Worm (Caenorhabditis elegans) whole organism, early embryonic: ENCODE results near the gene K02D3.1.

Source experiments
- B0310.2 ChIP-seq: sonication (generic microtip); optimal IDR thresholded peaks from 2 replicates; lab custom pipeline; 2016; ENCODE audit warnings: mild to moderate bottlenecking, missing genetic modification characterization, missing compliant biosample characterization
- F13C5.2 ChIP-seq: sonication (generic microtip); optimal IDR thresholded peaks from 2 replicates; lab custom pipeline; 2017; ENCODE audit warnings: mild to moderate bottlenecking, missing genetic modification characterization, inconsistent platforms, missing compliant biosample characterization
- aly-1 ChIP-seq: sonication (generic microtip); optimal IDR thresholded peaks from 2 replicates; lab custom pipeline; 2016; ENCODE audit warnings: missing genetic modification characterization, missing compliant biosample characterization
- ama-1 ChIP-seq: fragments of 150-350 bp; optimal IDR thresholded peaks from 2 replicates; lab custom pipeline; 2014
- ceh-13 ChIP-seq: fragments of 200-800 bp; sonication (Bioruptor generic); optimal IDR thresholded peaks from 2 replicates; lab custom pipeline; 2018; ENCODE audit warnings: mild to moderate bottlenecking, missing genetic modification characterization, missing compliant biosample characterization
- ceh-36 ChIP-seq: sonication (generic microtip); optimal IDR thresholded peaks from 2 replicates; lab custom pipeline; 2016; ENCODE audit warnings: missing genetic modification characterization, inconsistent platforms, missing compliant biosample characterization
- flt-1 ChIP-seq: fragments of 200-800 bp; sonication (Bioruptor generic); IDR thresholded peaks from 2 replicates; pipeline ENCODE4 v1.3.6; 2022; ENCODE audit warnings: missing genetic modification characterization, missing compliant biosample characterization
- hmbx-1 ChIP-seq: sonication (generic microtip); optimal IDR thresholded peaks from 2 replicates; lab custom pipeline; 2016; ENCODE audit warnings: mild to moderate bottlenecking, missing genetic modification characterization, missing compliant biosample characterization
- hmg-4 ChIP-seq: fragments of 200-800 bp; sonication (Bioruptor generic); optimal IDR thresholded peaks from 2 replicates; lab custom pipeline; 2018; ENCODE audit warnings: mild to moderate bottlenecking, missing genetic modification characterization, missing compliant biosample characterization
- pes-1 ChIP-seq: fragments of 200-800 bp; sonication (Bioruptor generic); IDR thresholded peaks from 2 replicates; pipeline ENCODE4 v1.3.6; 2022; ENCODE audit warnings: missing genetic modification reagents, missing genetic modification characterization, missing compliant biosample characterization
- scrt-1 ChIP-seq: fragments of 200-800 bp; sonication (Bioruptor generic); IDR thresholded peaks from 2 replicates; pipeline ENCODE4 v1.3.6; 2022; ENCODE audit warnings: missing genetic modification characterization, missing compliant biosample characterization
- sea-1 ChIP-seq: fragments of 200-800 bp; sonication (Bioruptor generic); conservative IDR thresholded peaks from 2 replicates; pipeline ENCODE4 v1.3.6; 2022; ENCODE audit warnings: missing genetic modification characterization, missing compliant biosample characterization
- tbx-11 ChIP-seq: fragments of 200-800 bp; sonication (Bioruptor generic); IDR thresholded peaks from 2 replicates; pipeline ENCODE4 v1.3.6; 2022; ENCODE audit warnings: missing genetic modification characterization, missing compliant biosample characterization
- tra-4 ChIP-seq: sonication (generic microtip); optimal IDR thresholded peaks from 2 replicates; lab custom pipeline; 2017; ENCODE audit warnings: missing genetic modification characterization, missing compliant biosample characterization

DNA sequence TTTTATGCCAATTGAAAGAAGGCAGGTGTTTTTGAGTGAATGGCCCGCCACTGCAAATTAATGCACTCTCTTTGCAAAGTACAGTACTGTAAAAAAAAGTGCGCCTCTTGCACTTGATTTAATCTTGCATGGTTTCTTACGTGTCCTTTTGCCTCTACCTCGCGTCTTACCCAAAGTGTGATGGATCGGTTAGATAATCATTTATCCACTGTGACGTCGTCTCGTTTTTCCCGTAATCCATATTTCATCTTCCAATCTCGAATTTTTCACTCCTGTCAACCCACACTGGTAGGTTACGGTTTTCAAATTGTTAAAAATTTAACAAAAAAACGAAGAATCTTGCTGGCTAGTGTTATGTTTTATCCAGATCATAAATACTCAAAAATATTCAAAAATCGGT is 30.0 kb downstream of the K02D3.1 start:
- TF ChIP-seq ceh-13 (GFP tag; lab: Kevin White, UChicago) (no peak), hmbx-1 (tag; lab: Kevin White, UChicago) (no peak), ama-1 (no peak), flt-1 (GFP tag; lab: Robert Waterston, UW) (no peak), pes-1 (no peak), hmg-4 (no peak), B0310.2 (tag; lab: Kevin White, UChicago) (no peak), aly-1 (tag; lab: Kevin White, UChicago) (no peak), sea-1 (GFP tag; lab: Robert Waterston, UW) (no peak), tbx-11 (GFP tag; lab: Robert Waterston, UW) (no peak), scrt-1 (GFP tag; lab: Robert Waterston, UW) (no peak), F13C5.2 (tag; lab: Kevin White, UChicago) (no peak), tra-4 (no peak), ceh-36 (no peak)
